Worm (Caenorhabditis elegans): Measurements from ENCODE around the gene cat-2.

The cat-2 gene

ce11 chrII:288705-289205 lies 31.1 kb downstream of the cat-2 start, which contains the start of gene mrpl-41:
mrpl-41 (plus strand) TSS chrII:288939.
- TF ChIP-seq nhr-111 (GFP tag; optimal IDR thresholded peaks at IDR 0.05) (no peak), dmd-6 (GFP tag; IDR thresholded peaks at IDR 0.05) (no peak), sdz-12 (GFP tag; optimal IDR thresholded peaks at IDR 0.05) (peak; percentile 23), nhr-42 (GFP tag; IDR thresholded peaks at IDR 0.05) (peak; percentile 61; the same call in 1 of the 2 replicates), ceh-20 (GFP tag; IDR thresholded peaks at IDR 0.05) (no peak), nhr-10 (tag; optimal IDR thresholded peaks at IDR 0.05) (no peak), T26A8.4 (GFP tag; IDR thresholded peaks at IDR 0.05) (peak; percentile 46; the same call in 1 of the 2 replicates), snpc-1.2 (GFP tag; IDR thresholded peaks at IDR 0.05) (0 out of 2 replicates have a peak, but pooled peaks have one; percentile 14)

DNA sequence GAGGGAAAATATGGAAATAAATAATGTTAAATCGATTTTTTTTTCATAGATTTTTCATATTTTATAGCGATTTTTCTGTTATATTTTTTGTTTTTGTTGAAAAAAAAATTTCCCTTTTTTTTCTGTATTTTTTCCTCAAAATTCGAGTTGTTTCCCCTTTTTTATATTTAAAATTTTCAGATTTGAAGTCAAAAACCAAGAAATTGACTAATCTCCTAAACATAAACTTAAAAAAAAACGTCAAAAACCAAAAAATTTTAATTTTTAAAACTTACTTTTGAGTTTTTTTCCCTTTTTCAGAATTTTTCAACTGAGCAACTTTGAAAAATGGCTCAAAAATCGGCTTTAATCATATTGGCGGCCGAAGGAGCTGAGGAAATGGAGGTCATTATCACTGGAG lies 32.7 kb downstream of the cat-2 start, which contains the start of gene djr-1.1:
djr-1.1 (plus strand) TSS at position 301 of the 400 bp plus-strand sequence.
- TF ChIP-seq F37D6.2 (tag; optimal IDR thresholded peaks at IDR 0.05) = no peak
- TF ChIP-seq spr-3 (GFP tag; optimal IDR thresholded peaks at IDR 0.05) = no peak
- TF ChIP-seq hmg-1.1 (GFP tag; IDR thresholded peaks at IDR 0.05) = no peak
- no peak for TF ChIP-seq F44E2.7 (GFP tag; IDR thresholded peaks at IDR 0.05)
- no peak for TF ChIP-seq unc-39 (tag; optimal IDR thresholded peaks at IDR 0.05)
- no peak for TF ChIP-seq lsy-2 (tag; optimal IDR thresholded peaks at IDR 0.05)
- no peak for TF ChIP-seq nhr-6 (tag; optimal IDR thresholded peaks at IDR 0.05)
- TF ChIP-seq D1046.2 (GFP tag; IDR thresholded peaks at IDR 0.05) = no peak
- TF ChIP-seq nhr-41 (GFP tag; IDR thresholded peaks at IDR 0.05) = no peak
- TF ChIP-seq ZK546.5 (tag; optimal IDR thresholded peaks at IDR 0.05) = no peak
- no peak for TF ChIP-seq arid-1 (GFP tag; conservative IDR thresholded peaks at IDR 0.05)
- no peak for TF ChIP-seq tra-1 (GFP tag; IDR thresholded peaks at IDR 0.05)
- no peak for TF ChIP-seq Y5F2A.4 (GFP tag; optimal IDR thresholded peaks at IDR 0.05)
- TF ChIP-seq F26F4.8 (GFP tag; conservative IDR thresholded peaks at IDR 0.05) = no peak
- TF ChIP-seq nhr-10 (tag; optimal IDR thresholded peaks at IDR 0.05) = no peak
- TF ChIP-seq cey-2 (tag; optimal IDR thresholded peaks at IDR 0.05; ENCODE audit: borderline replicate concordance, insufficient read depth) = no peak
- TF ChIP-seq lin-39 (tag; optimal IDR thresholded peaks at IDR 0.05) = no peak

DNA sequence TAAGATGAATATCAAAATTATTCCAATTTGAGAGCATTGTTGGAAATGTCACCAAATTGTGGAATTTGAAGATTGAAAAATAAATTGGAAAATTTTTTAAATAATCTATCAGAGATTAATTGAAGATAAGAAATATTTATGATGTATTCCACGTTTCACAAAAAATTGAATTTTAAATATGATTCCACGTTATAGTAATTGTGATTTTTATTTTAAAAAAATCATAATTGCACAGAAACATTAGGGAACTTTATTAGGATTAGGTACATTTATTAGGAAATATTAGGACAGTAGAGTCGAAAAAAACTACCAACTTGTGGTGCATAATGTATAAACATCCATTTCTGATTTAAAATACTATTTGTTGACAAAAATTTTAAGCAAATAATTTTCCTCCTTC lies 37.0 kb downstream of the cat-2 start, which contains the start of gene B0432.11:
B0432.11 (minus strand) TSS at position 101 of the 400 bp plus-strand sequence.
- TF ChIP-seq ceh-32 (tag; optimal IDR thresholded peaks at IDR 0.05; ENCODE audit: poor library complexity) (no peak), mdt-29 (GFP tag; IDR thresholded peaks at IDR 0.05) (no peak), ctbp-1 (GFP tag; IDR thresholded peaks at IDR 0.05) (no peak), T20F7.1 (GFP tag; optimal IDR thresholded peaks at IDR 0.05) (no peak), fkh-10 (GFP tag; optimal IDR thresholded peaks at IDR 0.05) (no peak), Y75B8A.6 (GFP tag; IDR thresholded peaks at IDR 0.05) (no peak), ceh-44 (GFP tag; IDR thresholded peaks at IDR 0.05) (no peak), Y48G9A.11 (GFP tag; IDR thresholded peaks at IDR 0.05) (no peak), spr-1 (tag; optimal IDR thresholded peaks at IDR 0.05) (no peak), ama-1 (optimal IDR thresholded peaks at IDR 0.05) (no peak), ZK546.5 (tag; optimal IDR thresholded peaks at IDR 0.05) (no peak), F10B5.3 (tag; optimal IDR thresholded peaks at IDR 0.05) (no peak), egl-27 (tag; optimal IDR thresholded peaks at IDR 0.05) (no peak), spr-3 (GFP tag; optimal IDR thresholded peaks at IDR 0.05) (no peak), madf-5 (GFP tag; IDR thresholded peaks at IDR 0.05) (no peak), arid-1 (GFP tag; conservative IDR thresholded peaks at IDR 0.05) (no peak), unc-62 (GFP tag; optimal IDR thresholded peaks at IDR 0.05 in 1 of 2) (no peak), unc-62 (tag; optimal IDR thresholded peaks at IDR 0.05) (no peak), Y105C5A.15 (GFP tag; IDR thresholded peaks at IDR 0.05) (no peak), saeg-2 (GFP tag; IDR thresholded peaks at IDR 0.05) (no peak)
